Fruit fly (Drosophila melanogaster) whole organism, pupa: ENCODE data around the gene disco-r.
A peak's percentile ranks its signal among the peaks of the same experiment; 100 is the strongest.

ENCODE experiments used
- CG10348 ChIP-seq: fragments of 200-800 bp; sonication (Bioruptor generic); IDR thresholded peaks from 2 replicates; pipeline ENCODE4 v1.3.6; 2022; ENCODE audit warnings: missing biosample characterization, missing genetic modification characterization
- CG12605 ChIP-seq: fragments of 200-800 bp; sonication (Bioruptor generic); IDR thresholded peaks from 2 replicates; pipeline ENCODE4 v1.3.6; 2022; ENCODE audit warnings: missing biosample characterization, missing genetic modification characterization
- CG13204 ChIP-seq: fragments of 200-800 bp; sonication (Bioruptor generic); optimal IDR thresholded peaks from 2 replicates; lab custom pipeline; 2018; ENCODE audit warnings: missing biosample characterization, mild to moderate bottlenecking, missing genetic modification characterization, moderate library complexity
- CG14655 ChIP-seq: fragments of 200-800 bp; sonication (Bioruptor generic); optimal IDR thresholded peaks from 3 replicates; lab custom pipeline; 2017; ENCODE audit warnings: mild to moderate bottlenecking, missing biosample characterization, missing genetic modification reagents, missing genetic modification characterization
- CG15710 ChIP-seq: fragments of 200-800 bp; sonication (Bioruptor generic); optimal IDR thresholded peaks from 2 replicates; lab custom pipeline; 2018; ENCODE audit warnings: missing biosample characterization, mild to moderate bottlenecking, missing genetic modification characterization, moderate library complexity
- CG17806 ChIP-seq: fragments of 200-800 bp; sonication (Bioruptor generic); optimal IDR thresholded peaks from 2 replicates; lab custom pipeline; 2018; ENCODE audit warnings: missing biosample characterization, mild to moderate bottlenecking, missing genetic modification characterization, moderate library complexity
- CG32121 ChIP-seq: fragments of 200-800 bp; sonication (Bioruptor generic); IDR thresholded peaks from 2 replicates; pipeline ENCODE4 v1.3.6; 2022; ENCODE audit warnings: missing biosample characterization, missing genetic modification characterization
- CG34367 ChIP-seq: fragments of 200-800 bp; sonication (Bioruptor generic); optimal IDR thresholded peaks from 2 replicates; lab custom pipeline; 2018; ENCODE audit warnings: missing biosample characterization, mild to moderate bottlenecking, missing genetic modification characterization
- CG4496 ChIP-seq: fragments of 200-800 bp; sonication (Bioruptor generic); IDR thresholded peaks from 3 replicates; pipeline ENCODE4 v1.3.6; 2022; ENCODE audit warnings: missing biosample characterization, missing genetic modification characterization
- CG8159 ChIP-seq: fragments of 200-800 bp; sonication (Bioruptor generic); optimal IDR thresholded peaks from 3 replicates; lab custom pipeline; 2018; ENCODE audit warnings: missing biosample characterization, mild to moderate bottlenecking, missing genetic modification characterization, moderate library complexity
- CG8301 ChIP-seq: fragments of 200-800 bp; sonication (Bioruptor generic); optimal IDR thresholded peaks from 2 replicates; lab custom pipeline; 2018; ENCODE audit warnings: missing biosample characterization, mild to moderate bottlenecking, missing genetic modification characterization
- CG9948 ChIP-seq: fragments of 200-800 bp; sonication (Bioruptor generic); optimal IDR thresholded peaks from 2 replicates; lab custom pipeline; 2018; ENCODE audit warnings: missing biosample characterization, mild to moderate bottlenecking, missing genetic modification characterization, moderate library complexity
- D1 ChIP-seq: fragments of 200-800 bp; sonication (Bioruptor generic); optimal IDR thresholded peaks from 2 replicates; lab custom pipeline; 2018; ENCODE audit warnings: missing biosample characterization, mild to moderate bottlenecking, missing genetic modification characterization, moderate library complexity
- EcR ChIP-seq: fragments of 200-800 bp; sonication (Bioruptor generic); optimal IDR thresholded peaks from 3 replicates; lab custom pipeline; 2019; ENCODE audit warnings: missing biosample characterization, missing genetic modification characterization, mild to moderate bottlenecking, moderate library complexity, missing genetic modification reagents
- Ets98B ChIP-seq: fragments of 200-800 bp; sonication (Bioruptor generic); IDR thresholded peaks from 2 replicates; pipeline ENCODE4 v1.3.6; 2022; ENCODE audit warnings: missing biosample characterization, missing genetic modification characterization
- Pif1A ChIP-seq: fragments of 200-800 bp; sonication (Bioruptor generic); optimal IDR thresholded peaks from 3 replicates; lab custom pipeline; 2016; ENCODE audit warnings: missing biosample characterization, missing genetic modification characterization
- Pif1B ChIP-seq: fragments of 200-800 bp; sonication (Bioruptor generic); optimal IDR thresholded peaks from 3 replicates; lab custom pipeline; 2016; ENCODE audit warnings: missing biosample characterization, missing genetic modification characterization
- Snoo ChIP-seq: fragments of 200-800 bp; sonication (Bioruptor generic); optimal IDR thresholded peaks from 3 replicates; lab custom pipeline; 2017; ENCODE audit warnings: missing biosample characterization, mild to moderate bottlenecking, missing genetic modification characterization, inconsistent platforms
- fd96Ca ChIP-seq: fragments of 200-800 bp; sonication (Bioruptor generic); IDR thresholded peaks from 3 replicates; pipeline ENCODE4 v1.3.6; 2022; ENCODE audit warnings: missing biosample characterization, missing genetic modification characterization
- gl ChIP-seq: fragments of 200-800 bp; sonication (Bioruptor generic); optimal IDR thresholded peaks from 2 replicates; lab custom pipeline; 2018; ENCODE audit warnings: missing biosample characterization, mild to moderate bottlenecking, missing genetic modification characterization
- rn ChIP-seq: fragments of 200-800 bp; sonication (Bioruptor generic); IDR thresholded peaks from 2 replicates; pipeline ENCODE4 v1.3.6; 2022; ENCODE audit warnings: missing biosample characterization, missing genetic modification characterization

disco-r gene

dm6 chrX:16135920-16136319 is 12.9 kb downstream of the disco-r start:
- TF ChIP-seq CG8301 (tag; lab: Kevin White, UChicago) = no peak
- TF ChIP-seq fd96Ca = no peak
- TF ChIP-seq EcR = no peak
- TF ChIP-seq Snoo (tag; lab: Kevin White, UChicago) = no peak
- TF ChIP-seq CG15710 (tag; lab: Kevin White, UChicago) = no peak
- TF ChIP-seq gl (tag; lab: Kevin White, UChicago) = no peak
- TF ChIP-seq CG17806 (tag; lab: Kevin White, UChicago) = no peak
- TF ChIP-seq D1 (tag; lab: Kevin White, UChicago) = no peak
- no peak for TF ChIP-seq CG32121
- TF ChIP-seq Ets98B (GFP tag; lab: Robert Waterston, UW) = no peak
- no peak for TF ChIP-seq rn (GFP tag; lab: Robert Waterston, UW)
- no peak for TF ChIP-seq Pif1A (GFP tag; lab: Kevin White, UChicago)
- TF ChIP-seq CG34367 (tag; lab: Kevin White, UChicago) = no peak
- no peak for TF ChIP-seq CG10348 (GFP tag; lab: Robert Waterston, UW)
- TF ChIP-seq CG8159 (tag; lab: Kevin White, UChicago) = no peak
- no peak for TF ChIP-seq CG9948 (tag; lab: Kevin White, UChicago)
- TF ChIP-seq CG14655 = no peak
- TF ChIP-seq CG4496 = no peak
- TF ChIP-seq CG12605 (GFP tag; lab: Robert Waterston, UW) = no peak

DNA sequence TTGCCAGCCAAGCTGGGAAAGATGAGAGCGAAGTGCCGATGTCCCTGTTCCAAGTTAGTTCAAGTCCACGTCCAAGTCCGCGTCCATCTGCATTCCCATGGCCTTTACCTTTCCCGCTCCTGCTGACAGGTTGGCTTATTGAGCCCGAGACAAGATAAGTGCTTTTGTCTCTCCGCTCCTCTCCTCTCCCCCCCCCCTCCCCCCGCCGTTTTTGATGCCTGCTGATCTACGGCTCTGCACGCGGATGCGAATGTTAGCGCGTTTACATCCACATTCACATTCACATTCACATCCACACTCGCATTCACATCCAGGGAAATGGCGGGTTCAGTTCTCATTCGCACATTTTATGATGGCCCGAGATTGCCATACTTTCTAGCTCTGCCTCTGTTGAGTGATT is 13.4 kb downstream of the disco-r start:
- TF ChIP-seq Ets98B (GFP tag; lab: Robert Waterston, UW) (no peak), CG10348 (GFP tag; lab: Robert Waterston, UW) (no peak), CG15710 (tag; lab: Kevin White, UChicago) (no peak), Pif1B (GFP tag; lab: Kevin White, UChicago) (no peak), Pif1A (GFP tag; lab: Kevin White, UChicago) (no peak), gl (tag; lab: Kevin White, UChicago) (no peak), CG9948 (tag; lab: Kevin White, UChicago) (no peak), CG8159 (tag; lab: Kevin White, UChicago) (no peak)

- TF ChIP-seq CG9948 (tag; lab: Kevin White, UChicago) (no peak), Pif1B (GFP tag; lab: Kevin White, UChicago) (no peak), CG13204 (no peak), CG32121 (no peak), fd96Ca (no peak), CG15710 (tag; lab: Kevin White, UChicago) (no peak), D1 (tag; lab: Kevin White, UChicago) (no peak), CG12605 (GFP tag; lab: Robert Waterston, UW) (no peak)
These were observed 24.5 kb downstream of the disco-r start for dm6 chrX:16124236-16124635.

- TF ChIP-seq CG17806 (tag; lab: Kevin White, UChicago) (no peak), CG8159 (tag; lab: Kevin White, UChicago) (peak; percentile 8)
These were observed 37.1 kb downstream of the disco-r start for dm6 chrX:16111655-16112054.

- TF ChIP-seq CG9948 (tag; lab: Kevin White, UChicago) = no peak
- no peak for TF ChIP-seq CG8159 (tag; lab: Kevin White, UChicago)
- 0 out of 3 replicates have a peak, but pooled peaks have one; percentile 32 for TF ChIP-seq CG4496
- no peak for TF ChIP-seq CG34367 (tag; lab: Kevin White, UChicago)
These were observed 43.1 kb downstream of the disco-r start for dm6 chrX:16105715-16106114.

dm6 chrX:16104738-16105426 is 43.9 kb downstream of the disco-r start, which contains the start of the genes CG42353 and CG42354:
CG42353 (minus strand) TSS chrX:16104946.
CG42354 (minus strand) TSS chrX:16104946.
- TF ChIP-seq fd96Ca = peak; percentile 91
- TF ChIP-seq CG4496 = peak; percentile 95
- TF ChIP-seq CG8301 (tag; lab: Kevin White, UChicago) = peak; percentile 98
- peak; percentile 91 for TF ChIP-seq Snoo (tag; lab: Kevin White, UChicago)
- peak; percentile 98 for TF ChIP-seq CG8159 (tag; lab: Kevin White, UChicago)
- peak; percentile 92 for TF ChIP-seq Pif1B (GFP tag; lab: Kevin White, UChicago)
- peak; percentile 94 for TF ChIP-seq CG32121
- peak; percentile 98 for TF ChIP-seq CG17806 (tag; lab: Kevin White, UChicago)
- peak; percentile 85 for TF ChIP-seq Pif1A (GFP tag; lab: Kevin White, UChicago)
- peak; percentile 89 for TF ChIP-seq Ets98B (GFP tag; lab: Robert Waterston, UW)
- TF ChIP-seq D1 (tag; lab: Kevin White, UChicago) = peak; percentile 97
- peak; percentile 93 for TF ChIP-seq gl (tag; lab: Kevin White, UChicago)
- peak; percentile 84 for TF ChIP-seq rn (GFP tag; lab: Robert Waterston, UW)
- TF ChIP-seq CG13204 = peak; percentile 81
- peak; percentile 98 for TF ChIP-seq CG34367 (tag; lab: Kevin White, UChicago)
- TF ChIP-seq CG12605 (GFP tag; lab: Robert Waterston, UW) = peak; percentile 89
- peak; percentile 99 for TF ChIP-seq CG14655
- TF ChIP-seq CG10348 (GFP tag; lab: Robert Waterston, UW) = peak; percentile 65
- peak; percentile 99 for TF ChIP-seq CG9948 (tag; lab: Kevin White, UChicago)
- TF ChIP-seq EcR = no peak
- peak; percentile 98 for TF ChIP-seq CG15710 (tag; lab: Kevin White, UChicago)
